Fruit fly (Drosophila melanogaster) whole organism, wandering third instar larva: Measurements from ENCODE around the gene ttm50.

Experiments
- Abd-B ChIP-seq: fragments of >200 bp; optimal IDR thresholded peaks from 2 replicates; lab custom pipeline; 2017; ENCODE audit warnings: missing biosample characterization, missing genetic modification characterization
- CG32264 ChIP-seq: fragments of 200-800 bp; sonication (Bioruptor generic); optimal IDR thresholded peaks from 2 replicates; lab custom pipeline; 2016; ENCODE audit warnings: missing biosample characterization, missing genetic modification characterization
- GATAd ChIP-seq: sonication (Bioruptor generic); optimal IDR thresholded peaks from 2 replicates; lab custom pipeline; 2016; ENCODE audit warnings: missing biosample characterization, missing genetic modification characterization
- Hnf4 ChIP-seq: fragments of 200-800 bp; sonication (Bioruptor generic); optimal IDR thresholded peaks from 2 replicates; lab custom pipeline; 2016; ENCODE audit warnings: missing biosample characterization, mild to moderate bottlenecking, missing genetic modification characterization
- Hr78 ChIP-seq: fragments of >200 bp; optimal IDR thresholded peaks from 2 replicates; lab custom pipeline; 2017; ENCODE audit warnings: missing biosample characterization, missing genetic modification characterization
- Hr83 ChIP-seq: fragments of 200-300 bp; sonication (Bioruptor generic); optimal IDR thresholded peaks from 2 replicates; lab custom pipeline; 2016; ENCODE audit warnings: missing biosample characterization, mild to moderate bottlenecking, missing genetic modification characterization, moderate library complexity; ENCODE audit not compliant: poor library complexity, severe bottlenecking
- Jra ChIP-seq: sonication (Bioruptor generic); optimal IDR thresholded peaks from 2 replicates; lab custom pipeline; 2016; ENCODE audit warnings: missing biosample characterization, missing genetic modification characterization
- Myc ChIP-seq: fragments of >200 bp; optimal IDR thresholded peaks from 2 replicates; lab custom pipeline; 2017
- brk ChIP-seq: fragments of 200-800 bp; sonication (Bioruptor generic); optimal IDR thresholded peaks from 2 replicates; lab custom pipeline; 2016; ENCODE audit warnings: missing biosample characterization, mild to moderate bottlenecking, missing genetic modification characterization
- h ChIP-seq: fragments of 200-800 bp; sonication (Bioruptor generic); optimal IDR thresholded peaks from 3 replicates; lab custom pipeline; 2016; ENCODE audit warnings: missing biosample characterization, mild to moderate bottlenecking, missing genetic modification characterization
- jim ChIP-seq: fragments of 175-275, 200-325 bp; sonication (Bioruptor generic); optimal IDR thresholded peaks from 2 replicates; lab custom pipeline; 2016; ENCODE audit warnings: missing biosample characterization, mild to moderate bottlenecking, missing genetic modification characterization
- usp ChIP-seq: fragments of >200 bp; optimal IDR thresholded peaks from 2 replicates; lab custom pipeline; 2017; ENCODE audit warnings: missing biosample characterization, missing genetic modification characterization

- TF ChIP-seq h (GFP tag; lab: Kevin White, UChicago) (no peak), Hr78 (GFP tag; lab: Kevin White, UChicago) (no peak), usp (GFP tag; lab: Kevin White, UChicago) (no peak), GATAd (GFP tag; lab: Kevin White, UChicago) (no peak), CG32264 (no peak), Hr83 (no peak), Abd-B (GFP tag; lab: Kevin White, UChicago) (no peak), brk (GFP tag; lab: Kevin White, UChicago) (no peak), Myc (lab: Kevin White, UChicago) (no peak), Hnf4 (GFP tag; lab: Kevin White, UChicago) (no peak), jim (GFP tag; lab: Kevin White, UChicago) (no peak), Jra (GFP tag; lab: Kevin White, UChicago) (no peak)
Measured at dm6 chrX:2685022-2685421, 47.0 kb downstream of the ttm50 start.
